Fruit fly (Drosophila melanogaster) whole organism, embryonic: ENCODE measurements around the gene CG12951.

Experiments
- B-H2 ChIP-seq: fragments of 200-800 bp; sonication (Bioruptor generic); optimal IDR thresholded peaks from 2 replicates; lab custom pipeline; 2018; ENCODE audit warnings: missing biosample characterization, mild to moderate bottlenecking, missing genetic modification characterization
- CG10431 ChIP-seq: fragments of 200-800 bp; sonication (Bioruptor generic); optimal IDR thresholded peaks from 3 replicates; lab custom pipeline; 2018; ENCODE audit warnings: missing biosample characterization, mild to moderate bottlenecking, missing genetic modification characterization
- CG12659 ChIP-seq: fragments of 200-800 bp; sonication (Bioruptor generic); optimal IDR thresholded peaks from 3 replicates; lab custom pipeline; 2017; ENCODE audit warnings: mild to moderate bottlenecking, missing biosample characterization, missing genetic modification reagents, missing genetic modification characterization
- CG14860 ChIP-seq: fragments of 200-800 bp; sonication (Bioruptor generic); IDR thresholded peaks from 3 replicates; pipeline ENCODE4 v1.3.6; 2022; ENCODE audit warnings: missing biosample characterization, missing genetic modification characterization; ENCODE audit not compliant: partially characterized antibody
- CG17186 ChIP-seq: fragments of 200-800 bp; sonication (Bioruptor generic); optimal IDR thresholded peaks from 3 replicates; lab custom pipeline; 2017; ENCODE audit warnings: missing biosample characterization, missing genetic modification reagents, missing genetic modification characterization
- CG17328 ChIP-seq: fragments of 200-800 bp; sonication (Bioruptor generic); IDR thresholded peaks from 2 replicates; pipeline ENCODE4 v1.3.6; 2022; ENCODE audit warnings: missing biosample characterization, missing genetic modification characterization
- CG17385 ChIP-seq: fragments of 200-800 bp; sonication (Bioruptor generic); optimal IDR thresholded peaks from 3 replicates; lab custom pipeline; 2018; ENCODE audit warnings: missing biosample characterization, mild to moderate bottlenecking, missing genetic modification characterization
- CG1792 ChIP-seq: fragments of 200-800 bp; sonication (Bioruptor generic); optimal IDR thresholded peaks from 2 replicates; lab custom pipeline; 2016; ENCODE audit warnings: missing biosample characterization, missing genetic modification characterization
- CG18476 ChIP-seq: fragments of 200-800 bp; sonication (Bioruptor generic); optimal IDR thresholded peaks from 2 replicates; lab custom pipeline; 2016; ENCODE audit warnings: missing biosample characterization, mild to moderate bottlenecking, missing genetic modification characterization
- CG2129 ChIP-seq: fragments of 200-800 bp; sonication (Bioruptor generic); IDR thresholded peaks from 2 replicates; pipeline ENCODE4 v1.3.6; 2022; ENCODE audit warnings: missing biosample characterization, missing genetic modification characterization; ENCODE audit not compliant: partially characterized antibody
- CG3065 ChIP-seq: fragments of 200-800 bp; sonication (Bioruptor generic); optimal IDR thresholded peaks from 2 replicates; lab custom pipeline; 2016; ENCODE audit warnings: missing biosample characterization, missing genetic modification characterization
- CG31441 ChIP-seq: fragments of 200-800 bp; sonication (Bioruptor generic); IDR thresholded peaks from 2 replicates; pipeline ENCODE4 v1.3.6; 2022; ENCODE audit warnings: missing biosample characterization, missing genetic modification characterization
- CG3163 ChIP-seq: fragments of 200-800 bp; sonication (Bioruptor generic); optimal IDR thresholded peaks from 3 replicates; lab custom pipeline; 2016; ENCODE audit warnings: missing biosample characterization, missing genetic modification characterization
- CG4282 ChIP-seq: fragments of 200-800 bp; sonication (Bioruptor generic); optimal IDR thresholded peaks from 2 replicates; lab custom pipeline; 2016; ENCODE audit warnings: missing biosample characterization, missing genetic modification characterization
- CG8388 ChIP-seq: fragments of 200-800 bp; sonication (Bioruptor generic); optimal IDR thresholded peaks from 2 replicates; lab custom pipeline; 2019; ENCODE audit warnings: missing biosample characterization, mild to moderate bottlenecking, missing genetic modification characterization, moderate library complexity
- CG8478 ChIP-seq: fragments of >200 bp; optimal IDR thresholded peaks from 2 replicates; lab custom pipeline; 2018
- CG9609 ChIP-seq: fragments of 200-800 bp; sonication (Bioruptor generic); optimal IDR thresholded peaks from 3 replicates; lab custom pipeline; 2016; ENCODE audit warnings: missing biosample characterization, missing genetic modification characterization
- CG9817 ChIP-seq: fragments of 200-800 bp; sonication (Bioruptor generic); optimal IDR thresholded peaks from 2 replicates; lab custom pipeline; 2018; ENCODE audit warnings: missing biosample characterization, mild to moderate bottlenecking, missing genetic modification characterization, moderate library complexity
- CG9932 ChIP-seq: fragments of 200-800 bp; sonication (Bioruptor generic); IDR thresholded peaks from 2 replicates; pipeline ENCODE4 v1.3.6; 2022; ENCODE audit warnings: missing biosample characterization, missing genetic modification characterization
- CTCF ChIP-seq: fragments of 200-800 bp; sonication (Bioruptor generic); optimal IDR thresholded peaks from 2 replicates; lab custom pipeline; 2017; ENCODE audit warnings: missing biosample characterization, mild to moderate bottlenecking, missing genetic modification characterization, moderate library complexity
- Chrac-16 ChIP-seq: fragments of 200-800 bp; sonication (Bioruptor generic); optimal IDR thresholded peaks from 3 replicates; lab custom pipeline; 2016; ENCODE audit warnings: missing biosample characterization, missing genetic modification characterization
- Dfd ChIP-seq, 2 experiments: fragments of >200 bp; optimal IDR thresholded peaks; 2 replicates each; lab custom pipeline; 2017; ENCODE audit warnings: missing biosample characterization in 2 of 2, missing genetic modification characterization in 2 of 2
- Hand ChIP-seq: fragments of 200-800 bp; sonication (Bioruptor generic); optimal IDR thresholded peaks from 2 replicates; lab custom pipeline; 2017; ENCODE audit warnings: mild to moderate bottlenecking, missing biosample characterization, missing genetic modification reagents, missing genetic modification characterization
- HmgZ ChIP-seq: fragments of 200-800 bp; sonication (Bioruptor generic); optimal IDR thresholded peaks from 2 replicates; lab custom pipeline; 2018; ENCODE audit warnings: missing biosample characterization, mild to moderate bottlenecking, missing genetic modification characterization
- Hr51 ChIP-seq, 2 experiments: fragments of 200-800 bp; sonication (Bioruptor generic); optimal IDR thresholded peaks; 2 replicates in 1 of 2; 3 replicates in 1 of 2; lab custom pipeline; 2016 to 2018; ENCODE audit warnings: missing biosample characterization in 2 of 2, missing genetic modification characterization in 2 of 2, mild to moderate bottlenecking in 1 of 2, moderate library complexity in 1 of 2
- Med ChIP-seq: fragments of 200-800 bp; sonication (Bioruptor generic); peaks from one replicate; lab custom pipeline; 2016; ENCODE audit warnings: missing biosample characterization, missing genetic modification characterization, mild to moderate bottlenecking, inconsistent platforms, moderate library complexity
- Nf-YC ChIP-seq: fragments of 200-800 bp; optimal IDR thresholded peaks from 3 replicates; lab custom pipeline; 2019; ENCODE audit warnings: missing biosample characterization, mild to moderate bottlenecking, missing genetic modification characterization, moderate library complexity
- Ptx1 ChIP-seq: fragments of 200-800 bp; sonication (Bioruptor generic); IDR thresholded peaks from 2 replicates; pipeline ENCODE4 v1.3.6; 2022; ENCODE audit warnings: missing biosample characterization, missing genetic modification characterization
- chm ChIP-seq: fragments of 200-800 bp; sonication (Bioruptor generic); IDR thresholded peaks from 2 replicates; pipeline ENCODE4 v1.3.6; 2022; ENCODE audit warnings: missing biosample characterization, missing genetic modification characterization
- crol ChIP-seq: fragments of 200-800 bp; sonication (Bioruptor generic); IDR thresholded peaks from 2 replicates; pipeline ENCODE4 v1.3.6; 2022; ENCODE audit warnings: missing biosample characterization, missing genetic modification characterization
- da ChIP-seq: fragments of 200-800 bp; sonication (Bioruptor generic); optimal IDR thresholded peaks from 2 replicates; lab custom pipeline; 2016; ENCODE audit warnings: missing biosample characterization, missing genetic modification characterization
- emc ChIP-seq: fragments of 200-800 bp; sonication (Bioruptor generic); optimal IDR thresholded peaks from 2 replicates; lab custom pipeline; 2016; ENCODE audit warnings: missing biosample characterization, missing genetic modification characterization
- fd64A ChIP-seq: fragments of 200-800 bp; sonication (Bioruptor generic); optimal IDR thresholded peaks from 3 replicates; lab custom pipeline; 2018; ENCODE audit warnings: missing biosample characterization, mild to moderate bottlenecking, missing genetic modification characterization
- ftz-f1 ChIP-seq: fragments of 200-800 bp; sonication (Bioruptor generic); optimal IDR thresholded peaks from 2 replicates; lab custom pipeline; 2016; ENCODE audit warnings: missing biosample characterization, missing genetic modification characterization
- gem ChIP-seq: fragments of 200-800 bp; sonication (Bioruptor generic); optimal IDR thresholded peaks from 2 replicates; lab custom pipeline; 2019; ENCODE audit warnings: missing biosample characterization, mild to moderate bottlenecking, missing genetic modification characterization, moderate library complexity
- gfzf ChIP-seq: fragments of 200-800 bp; sonication (Bioruptor generic); optimal IDR thresholded peaks from 2 replicates; lab custom pipeline; 2016; ENCODE audit warnings: missing biosample characterization, mild to moderate bottlenecking, missing genetic modification characterization, moderate library complexity
- gsb ChIP-seq: fragments of 200-800 bp; sonication (Bioruptor generic); IDR thresholded peaks from 2 replicates; pipeline ENCODE4 v1.3.6; 2022; ENCODE audit warnings: missing biosample characterization, missing genetic modification characterization
- inv ChIP-seq: fragments of 200-800 bp; sonication (Bioruptor generic); IDR thresholded peaks from 2 replicates; pipeline ENCODE4 v1.3.6; 2022; ENCODE audit warnings: missing biosample characterization, missing genetic modification characterization; ENCODE audit not compliant: partially characterized antibody
- ken ChIP-seq: fragments of 200-800 bp; sonication (Bioruptor generic); IDR thresholded peaks from 3 replicates; pipeline ENCODE4 v1.3.6; 2022; ENCODE audit warnings: missing biosample characterization, missing genetic modification characterization
- nau ChIP-seq: fragments of 200-800 bp; sonication (Bioruptor generic); optimal IDR thresholded peaks from 3 replicates; lab custom pipeline; 2017; ENCODE audit warnings: missing biosample characterization, mild to moderate bottlenecking, missing genetic modification characterization, missing genetic modification reagents
- nmo ChIP-seq: fragments of 200-800 bp; sonication (Bioruptor generic); optimal IDR thresholded peaks from 2 replicates; lab custom pipeline; 2018; ENCODE audit warnings: missing biosample characterization, mild to moderate bottlenecking, missing genetic modification characterization, moderate library complexity
- odd ChIP-seq: fragments of 200-800 bp; sonication (Bioruptor generic); optimal IDR thresholded peaks from 2 replicates; lab custom pipeline; 2017; ENCODE audit warnings: missing biosample characterization, mild to moderate bottlenecking, missing genetic modification characterization
- org-1 ChIP-seq: fragments of 200-800 bp; sonication (Bioruptor generic); optimal IDR thresholded peaks from 2 replicates; lab custom pipeline; 2017; ENCODE audit warnings: missing biosample characterization, missing genetic modification characterization
- pita ChIP-seq: fragments of 200-800 bp; sonication (Bioruptor generic); optimal IDR thresholded peaks from 2 replicates; lab custom pipeline; 2017; ENCODE audit warnings: missing biosample characterization, mild to moderate bottlenecking, missing genetic modification characterization
- schlank ChIP-seq: fragments of 200-800 bp; sonication (Bioruptor generic); optimal IDR thresholded peaks from 2 replicates; lab custom pipeline; 2018; ENCODE audit warnings: missing biosample characterization, mild to moderate bottlenecking, missing genetic modification characterization
- sens-2 ChIP-seq: fragments of 200-800 bp; sonication (Bioruptor generic); IDR thresholded peaks from 2 replicates; pipeline ENCODE4 v1.3.6; 2022; ENCODE audit warnings: missing biosample characterization, missing genetic modification characterization
- slp2 ChIP-seq: fragments of 200-800 bp; sonication (Bioruptor generic); optimal IDR thresholded peaks from 2 replicates; lab custom pipeline; 2016; ENCODE audit warnings: missing biosample characterization, missing genetic modification characterization
- sna ChIP-seq: fragments of 200-800 bp; sonication (Bioruptor generic); IDR thresholded peaks from 2 replicates; pipeline ENCODE4 v1.3.6; 2022; ENCODE audit warnings: missing biosample characterization, missing genetic modification characterization; ENCODE audit not compliant: partially characterized antibody
- wdn ChIP-seq: fragments of 200-800 bp; sonication (Bioruptor generic); IDR thresholded peaks from 2 replicates; pipeline ENCODE4 v1.3.6; 2022; ENCODE audit warnings: missing biosample characterization, missing genetic modification characterization
- zf30C ChIP-seq: fragments of 200-800 bp; sonication (Bioruptor generic); optimal IDR thresholded peaks from 3 replicates; lab custom pipeline; 2018; ENCODE audit warnings: missing biosample characterization, mild to moderate bottlenecking, missing genetic modification characterization

The CG12951 gene

dm6 chr3R:9340425-9341188 lies 10.5 kb upstream of the CG12951 start (continued):
- TF ChIP-seq pita (GFP tag; lab: Kevin White, UChicago) (no peak), fd64A (GFP tag; lab: Kevin White, UChicago) (peak; percentile 43), CG17385 (GFP tag; lab: Kevin White, UChicago) (peak; percentile 89), wdn (GFP tag; lab: Robert Waterston, UW) (peak; percentile 63), inv (no peak), Hr51 (GFP tag; optimal IDR thresholded peaks at IDR 0.05; lab: Kevin White, UChicago) (peak; percentile 76 to 93), Med (GFP tag; lab: Kevin White, UChicago) (peak; percentile 95), ken (GFP tag; lab: Robert Waterston, UW) (peak; percentile 52; the same call in 1 of the 3 replicates), org-1 (GFP tag; lab: Kevin White, UChicago) (peak; percentile 90), gsb (GFP tag; lab: Robert Waterston, UW) (peak; percentile 75), CG17328 (GFP tag; lab: Robert Waterston, UW) (peak; percentile 76), ftz-f1 (GFP tag; lab: Kevin White, UChicago) (no peak), gfzf (no peak), CG9932 (peak; percentile 85), CG12659 (GFP tag; lab: Kevin White, UChicago) (peak; percentile 94), CG14860 (GFP tag; lab: Robert Waterston, UW) (no peak), zf30C (GFP tag; lab: Kevin White, UChicago) (no peak), crol (no peak), CG8388 (GFP tag; lab: Kevin White, UChicago) (peak; percentile 85), nau (GFP tag; lab: Kevin White, UChicago) (peak; percentile 80), CG1792 (GFP tag; lab: Kevin White, UChicago) (peak; percentile 59), CG3065 (peak; percentile 71), odd (peak; percentile 85), CG9817 (peak; percentile 84), gem (tag; lab: Kevin White, UChicago) (peak; percentile 95), Chrac-16 (GFP tag; lab: Kevin White, UChicago) (peak; percentile 87), CG31441 (GFP tag; lab: Robert Waterston, UW) (peak; percentile 92), CG18476 (peak; percentile 71), da (GFP tag; lab: Kevin White, UChicago) (peak; percentile 49), sens-2 (no peak), Dfd (GFP tag; optimal IDR thresholded peaks at IDR 0.05; lab: Kevin White, UChicago) (no peak), chm (GFP tag; lab: Robert Waterston, UW) (peak; percentile 89), HmgZ (tag; lab: Kevin White, UChicago) (peak; percentile 91), CG17186 (GFP tag; lab: Kevin White, UChicago) (peak; percentile 3), nmo (GFP tag; lab: Kevin White, UChicago) (peak; percentile 96), B-H2 (peak; percentile 82), CG9609 (peak; percentile 67), CG8478 (lab: Kevin White, UChicago) (no peak), Ptx1 (peak; percentile 84), sna (GFP tag; lab: Robert Waterston, UW) (no peak), CG10431 (peak; percentile 19), CTCF (GFP tag; lab: Kevin White, UChicago) (peak; percentile 41), Hand (GFP tag; lab: Kevin White, UChicago) (peak; percentile 81), emc (GFP tag; lab: Kevin White, UChicago) (peak; percentile 23), CG3163 (GFP tag; lab: Kevin White, UChicago) (peak; percentile 30), CG4282 (GFP tag; lab: Kevin White, UChicago) (no peak), Nf-YC (tag; lab: Kevin White, UChicago) (peak; percentile 84), schlank (tag; lab: Kevin White, UChicago) (peak; percentile 80), CG2129 (GFP tag; lab: Robert Waterston, UW) (no peak), slp2 (GFP tag; lab: Kevin White, UChicago) (peak; percentile 56)
